Fruit fly (Drosophila melanogaster) whole organism: ENCODE measurements around the gene CG13982.

Source experiments
- psq ChIP-seq: fragments of >200 bp; optimal IDR thresholded peaks from 2 replicates; lab custom pipeline; 2017
- usp ChIP-seq: fragments of >200 bp; optimal IDR thresholded peaks from 2 replicates; lab custom pipeline; 2017; ENCODE audit warnings: missing biosample characterization, missing genetic modification characterization, mixed read lengths

dm6 chr2L:6387068-6387467 lies 25.0 kb upstream of the CG13982 start:
- TF ChIP-seq usp (GFP tag; lab: Kevin White, UChicago) (no peak), psq (lab: Kevin White, UChicago) (no peak)
